Fruit fly (Drosophila melanogaster) whole organism, embryonic: ENCODE data around the gene hmw.
A peak's percentile ranks its signal among the peaks of the same experiment; 100 is the strongest.

Experiments
- Ada2b ChIP-seq: fragments of 200-800 bp; sonication (Bioruptor generic); IDR thresholded peaks from 2 replicates; pipeline ENCODE4 v1.3.6; 2022; ENCODE audit warnings: missing biosample characterization, missing genetic modification characterization
- Atf3 ChIP-seq: fragments of 200-800 bp; sonication (Bioruptor generic); optimal IDR thresholded peaks from 3 replicates; lab custom pipeline; 2016; ENCODE audit warnings: missing biosample characterization, missing genetic modification characterization
- Bgb ChIP-seq: fragments of 200-800 bp; sonication (Bioruptor generic); IDR thresholded peaks from 2 replicates; pipeline ENCODE4 v1.3.6; 2022; ENCODE audit warnings: missing biosample characterization, missing genetic modification characterization; ENCODE audit not compliant: partially characterized antibody
- Bteb2 ChIP-seq: fragments of 200-800 bp; sonication (Bioruptor generic); optimal IDR thresholded peaks from 2 replicates; lab custom pipeline; 2016; ENCODE audit warnings: missing biosample characterization, missing genetic modification characterization
- CG10147 ChIP-seq: fragments of 200-800 bp; sonication (Bioruptor generic); optimal IDR thresholded peaks from 2 replicates; lab custom pipeline; 2019; ENCODE audit warnings: missing biosample characterization, mild to moderate bottlenecking, missing genetic modification characterization, moderate library complexity
- CG11504 ChIP-seq: fragments of 200-800 bp; sonication (Bioruptor generic); optimal IDR thresholded peaks from 3 replicates; lab custom pipeline; 2019; ENCODE audit warnings: missing biosample characterization, mild to moderate bottlenecking, missing genetic modification characterization, moderate library complexity
- CG12299 ChIP-seq: fragments of 200-800 bp; sonication (Bioruptor generic); optimal IDR thresholded peaks from 2 replicates; lab custom pipeline; 2018; ENCODE audit warnings: missing biosample characterization, mild to moderate bottlenecking, missing genetic modification characterization
- CG1233 ChIP-seq: fragments of 200-800 bp; sonication (Bioruptor generic); optimal IDR thresholded peaks from 4 replicates; lab custom pipeline; 2018; ENCODE audit warnings: missing biosample characterization, mild to moderate bottlenecking, missing genetic modification characterization
- CG13287 ChIP-seq: fragments of 200-800 bp; sonication (Bioruptor generic); IDR thresholded peaks from 2 replicates; pipeline ENCODE4 v1.3.6; 2022; ENCODE audit warnings: missing biosample characterization, missing genetic modification characterization; ENCODE audit not compliant: partially characterized antibody
- CG13424 ChIP-seq: fragments of 200-800 bp; sonication (Bioruptor generic); optimal IDR thresholded peaks from 2 replicates; lab custom pipeline; 2019; ENCODE audit warnings: missing biosample characterization, mild to moderate bottlenecking, missing genetic modification characterization, moderate library complexity
- CG16779 ChIP-seq: fragments of 200-800 bp; sonication (Bioruptor generic); IDR thresholded peaks from 2 replicates; pipeline ENCODE4 v1.3.6; 2022; ENCODE audit warnings: missing biosample characterization, missing genetic modification characterization
- CG17328 ChIP-seq: fragments of 200-800 bp; sonication (Bioruptor generic); IDR thresholded peaks from 2 replicates; pipeline ENCODE4 v1.3.6; 2022; ENCODE audit warnings: missing biosample characterization, missing genetic modification characterization
- CG17385 ChIP-seq: fragments of 200-800 bp; sonication (Bioruptor generic); optimal IDR thresholded peaks from 3 replicates; lab custom pipeline; 2018; ENCODE audit warnings: missing biosample characterization, mild to moderate bottlenecking, missing genetic modification characterization
- CG17802 ChIP-seq: fragments of 200-800 bp; sonication (Bioruptor generic); optimal IDR thresholded peaks from 2 replicates; lab custom pipeline; 2018; ENCODE audit warnings: missing biosample characterization, mild to moderate bottlenecking, missing genetic modification characterization, moderate library complexity
- CG1792 ChIP-seq: fragments of 200-800 bp; sonication (Bioruptor generic); optimal IDR thresholded peaks from 2 replicates; lab custom pipeline; 2016; ENCODE audit warnings: missing biosample characterization, missing genetic modification characterization
- CG18262 ChIP-seq: fragments of 200-800 bp; optimal IDR thresholded peaks from 3 replicates; lab custom pipeline; 2019; ENCODE audit warnings: missing biosample characterization, mild to moderate bottlenecking, missing genetic modification characterization, moderate library complexity
- CG30020 ChIP-seq: fragments of 200-800 bp; optimal IDR thresholded peaks from 2 replicates; lab custom pipeline; 2019; ENCODE audit warnings: missing biosample characterization, mild to moderate bottlenecking, missing genetic modification characterization, moderate library complexity
- CG34224 ChIP-seq: fragments of 200-800 bp; sonication (Bioruptor generic); IDR thresholded peaks from 3 replicates; pipeline ENCODE4 v1.3.6; 2022; ENCODE audit warnings: missing biosample characterization, missing genetic modification characterization; ENCODE audit not compliant: partially characterized antibody
- CG3847 ChIP-seq: fragments of 200-800 bp; sonication (Bioruptor generic); IDR thresholded peaks from 2 replicates; pipeline ENCODE4 v1.3.6; 2022; ENCODE audit warnings: missing biosample characterization, missing genetic modification characterization
- CG4424 ChIP-seq: fragments of 200-800 bp; sonication (Bioruptor generic); optimal IDR thresholded peaks from 3 replicates; lab custom pipeline; 2016; ENCODE audit warnings: missing biosample characterization, missing genetic modification characterization
- CG8290 ChIP-seq, 3 experiments: fragments of 200-800 bp; sonication (Bioruptor generic); optimal IDR thresholded peaks; 2 replicates each; lab custom pipeline; 2016 to 2019; ENCODE audit warnings: missing biosample characterization in 3 of 3, missing genetic modification characterization in 3 of 3, mild to moderate bottlenecking in 2 of 3, moderate library complexity in 1 of 3
- CG8478 ChIP-seq: fragments of >200 bp; optimal IDR thresholded peaks from 2 replicates; lab custom pipeline; 2018
- CG9727 ChIP-seq: fragments of 200-800 bp; sonication (Bioruptor generic); optimal IDR thresholded peaks from 3 replicates; lab custom pipeline; 2017; ENCODE audit warnings: missing biosample characterization, mild to moderate bottlenecking, missing genetic modification characterization
- Deaf1 ChIP-seq: fragments of 200-800 bp; optimal IDR thresholded peaks from 3 replicates; lab custom pipeline; 2019; ENCODE audit warnings: missing biosample characterization, mild to moderate bottlenecking, missing genetic modification characterization, moderate library complexity
- Doc3 ChIP-seq: fragments of 200-800 bp; sonication (Bioruptor generic); IDR thresholded peaks from 3 replicates; pipeline ENCODE4 v1.3.6; 2022; ENCODE audit warnings: missing biosample characterization, missing genetic modification characterization; ENCODE audit not compliant: partially characterized antibody
- Hr39 ChIP-seq: fragments of >200 bp; optimal IDR thresholded peaks from 2 replicates; lab custom pipeline; 2017
- Lpt ChIP-seq: fragments of >200 bp; optimal IDR thresholded peaks from 2 replicates; lab custom pipeline; 2018; ENCODE audit warnings: missing biosample characterization, missing genetic modification characterization
- Mad ChIP-seq: fragments of 200-800 bp; sonication (Bioruptor generic); optimal IDR thresholded peaks from 2 replicates; lab custom pipeline; 2016; ENCODE audit warnings: missing biosample characterization, missing genetic modification characterization
- NC2α ChIP-seq: fragments of 200-800 bp; sonication (Bioruptor generic); optimal IDR thresholded peaks from 2 replicates; lab custom pipeline; 2016; ENCODE audit warnings: missing biosample characterization, missing genetic modification characterization
- NK7.1 ChIP-seq: fragments of 200-800 bp; sonication (Bioruptor generic); optimal IDR thresholded peaks from 3 replicates; lab custom pipeline; 2016; ENCODE audit warnings: missing biosample characterization, missing genetic modification characterization
- Neu2 ChIP-seq: fragments of 200-800 bp; sonication (Bioruptor generic); optimal IDR thresholded peaks from 3 replicates; lab custom pipeline; 2016; ENCODE audit warnings: missing biosample characterization, missing genetic modification characterization, borderline replicate concordance
- Nf-YB ChIP-seq: fragments of 200-800 bp; sonication (Bioruptor generic); optimal IDR thresholded peaks from 3 replicates; lab custom pipeline; 2019; ENCODE audit warnings: missing biosample characterization, mild to moderate bottlenecking, missing genetic modification characterization, moderate library complexity
- Ssrp ChIP-seq: fragments of 200-800 bp; sonication (Bioruptor generic); optimal IDR thresholded peaks from 2 replicates; lab custom pipeline; 2018; ENCODE audit warnings: missing biosample characterization, mild to moderate bottlenecking, missing genetic modification characterization, moderate library complexity
- dimm ChIP-seq: fragments of 200-800 bp; sonication (Bioruptor generic); IDR thresholded peaks from 2 replicates; pipeline ENCODE4 v1.3.6; 2022; ENCODE audit warnings: missing biosample characterization, missing genetic modification characterization
- dpn ChIP-seq, 2 experiments: fragments of 200-800 bp; sonication (Bioruptor generic); optimal IDR thresholded peaks; 3 replicates each; lab custom pipeline; 2016; ENCODE audit warnings: missing biosample characterization in 2 of 2, missing genetic modification characterization in 2 of 2
- ems ChIP-seq: fragments of 200-800 bp; sonication (Bioruptor generic); optimal IDR thresholded peaks from 3 replicates; lab custom pipeline; 2016; ENCODE audit warnings: missing biosample characterization, missing genetic modification characterization
- fd102C ChIP-seq: fragments of 200-800 bp; sonication (Bioruptor generic); optimal IDR thresholded peaks from 2 replicates; lab custom pipeline; 2018; ENCODE audit warnings: missing biosample characterization, mild to moderate bottlenecking, missing genetic modification characterization, moderate library complexity
- fd96Cb ChIP-seq: fragments of 200-800 bp; sonication (Bioruptor generic); optimal IDR thresholded peaks from 2 replicates; lab custom pipeline; 2018; ENCODE audit warnings: missing biosample characterization, mild to moderate bottlenecking, missing genetic modification characterization, moderate library complexity
- luna ChIP-seq: fragments of 200-800 bp; sonication (Bioruptor generic); optimal IDR thresholded peaks from 2 replicates; lab custom pipeline; 2016; ENCODE audit warnings: missing biosample characterization, missing genetic modification characterization
- onecut ChIP-seq: fragments of 200-800 bp; sonication (Bioruptor generic); IDR thresholded peaks from 2 replicates; pipeline ENCODE4 v1.3.6; 2022; ENCODE audit warnings: missing biosample characterization, missing genetic modification characterization
- org-1 ChIP-seq: fragments of 200-800 bp; sonication (Bioruptor generic); optimal IDR thresholded peaks from 2 replicates; lab custom pipeline; 2017; ENCODE audit warnings: missing biosample characterization, missing genetic modification characterization
- pnt ChIP-seq: fragments of 200-800 bp; sonication (Bioruptor generic); optimal IDR thresholded peaks from 3 replicates; lab custom pipeline; 2016; ENCODE audit warnings: missing biosample characterization, missing genetic modification characterization
- pros ChIP-seq: fragments of 200-800 bp; sonication (Bioruptor generic); optimal IDR thresholded peaks from 3 replicates; lab custom pipeline; 2019; ENCODE audit warnings: missing biosample characterization, mild to moderate bottlenecking, missing genetic modification characterization, moderate library complexity
- pzg ChIP-seq: fragments of 200-800 bp; sonication (Bioruptor generic); optimal IDR thresholded peaks from 3 replicates; lab custom pipeline; 2018; ENCODE audit warnings: missing biosample characterization, mild to moderate bottlenecking, missing genetic modification characterization, moderate library complexity
- salm ChIP-seq: fragments of 200-800 bp; sonication (Bioruptor generic); optimal IDR thresholded peaks from 2 replicates; lab custom pipeline; 2018; ENCODE audit warnings: missing biosample characterization, mild to moderate bottlenecking, missing genetic modification characterization
- tgo ChIP-seq: fragments of 200-800 bp; sonication (Bioruptor generic); IDR thresholded peaks from 3 replicates; pipeline ENCODE4 v1.3.6; 2022; ENCODE audit warnings: missing biosample characterization, missing genetic modification characterization
- unc-4 ChIP-seq: fragments of 200-800 bp; sonication (Bioruptor generic); IDR thresholded peaks from 2 replicates; pipeline ENCODE4 v1.3.6; 2022; ENCODE audit warnings: missing biosample characterization, missing genetic modification characterization; ENCODE audit not compliant: partially characterized antibody
- vnd ChIP-seq: fragments of 200-800 bp; sonication (Bioruptor generic); IDR thresholded peaks from 3 replicates; pipeline ENCODE4 v1.3.6; 2022; ENCODE audit warnings: missing biosample characterization, missing genetic modification characterization; ENCODE audit not compliant: partially characterized antibody
- zen2 ChIP-seq: fragments of 200-800 bp; sonication (Bioruptor generic); IDR thresholded peaks from 3 replicates; pipeline ENCODE4 v1.3.6; 2022; ENCODE audit warnings: missing biosample characterization, missing genetic modification characterization; ENCODE audit not compliant: partially characterized antibody
- zfh1 ChIP-seq: fragments of 200-800 bp; sonication (Bioruptor generic); IDR thresholded peaks from 3 replicates; pipeline ENCODE4 v1.3.6; 2022; ENCODE audit warnings: missing biosample characterization, missing genetic modification characterization

The hmw gene

dm6 chr3R:18404713-18405112 lies 42.9 kb downstream of the hmw start, which contains the start of gene CG7685 (continued):
- TF ChIP-seq pnt (GFP tag; lab: Kevin White, UChicago) (peak; percentile 20), CG11504 (peak; percentile 70), CG8478 (lab: Kevin White, UChicago) (no peak), CG16779 (GFP tag; lab: Robert Waterston, UW) (no peak), CG30020 (tag; lab: Kevin White, UChicago) (peak; percentile 32), CG3847 (GFP tag; lab: Robert Waterston, UW) (peak; percentile 85), CG34224 (GFP tag; lab: Robert Waterston, UW) (peak; percentile 24; the same call in 1 of the 3 replicates), CG17328 (GFP tag; lab: Robert Waterston, UW) (peak; percentile 52), Doc3 (GFP tag; lab: Robert Waterston, UW) (no peak; the same call in 2 of the 3 replicates), Nf-YB (GFP tag; lab: Kevin White, UChicago) (peak; percentile 28), fd96Cb (tag; lab: Kevin White, UChicago) (peak; percentile 27), Atf3 (GFP tag; lab: Kevin White, UChicago) (peak; percentile 4), vnd (GFP tag; lab: Robert Waterston, UW) (no peak), Mad (GFP tag; lab: Kevin White, UChicago) (peak; percentile 56), CG4424 (GFP tag; lab: Kevin White, UChicago) (peak; percentile 55), luna (no peak), NC2α (GFP tag; lab: Kevin White, UChicago) (no peak), Hr39 (lab: Kevin White, UChicago) (no peak), fd102C (GFP tag; lab: Kevin White, UChicago) (no peak), CG9727 (GFP tag; lab: Kevin White, UChicago) (peak; percentile 40), NK7.1 (peak; percentile 5), zfh1 (GFP tag; lab: Robert Waterston, UW) (peak; percentile 46; the same call in 1 of the 3 replicates), Neu2 (GFP tag; lab: Kevin White, UChicago) (no peak), zen2 (no peak), CG8290 (GFP tag; optimal IDR thresholded peaks at IDR 0.05; lab: Kevin White, UChicago) (peak; percentile 65), CG8290 (tag; optimal IDR thresholded peaks at IDR 0.05; lab: Kevin White, UChicago) (peak in 1 of 2 experiments; percentile 81), Bgb (GFP tag; lab: Robert Waterston, UW) (peak; percentile 35; the same call in 1 of the 2 replicates), CG17385 (GFP tag; lab: Kevin White, UChicago) (peak; percentile 70), onecut (GFP tag; lab: Robert Waterston, UW) (peak; percentile 63), CG12299 (tag; lab: Kevin White, UChicago) (peak; percentile 57), Lpt (no peak), CG10147 (peak; percentile 54), CG18262 (tag; lab: Kevin White, UChicago) (peak; percentile 48), Ssrp (peak; percentile 33), CG13287 (peak; percentile 55), Deaf1 (tag; lab: Kevin White, UChicago) (peak; percentile 32), CG1792 (GFP tag; lab: Kevin White, UChicago) (peak; percentile 20), Ada2b (no peak; the same call in 1 of the 2 replicates), Bteb2 (GFP tag; lab: Kevin White, UChicago) (peak; percentile 66), tgo (GFP tag; lab: Robert Waterston, UW) (peak; percentile 37; the same call in 2 of the 3 replicates), CG1233 (GFP tag; lab: Kevin White, UChicago) (peak; percentile 53), pros (GFP tag; lab: Kevin White, UChicago) (no peak), dimm (no peak), dpn (GFP tag; optimal IDR thresholded peaks at IDR 0.05; lab: Kevin White, UChicago) (peak; percentile 65 to 66), unc-4 (GFP tag; lab: Robert Waterston, UW) (peak; percentile 21; the same call in 1 of the 2 replicates), CG17802 (tag; lab: Kevin White, UChicago) (peak; percentile 18), CG13424 (tag; lab: Kevin White, UChicago) (peak; percentile 66), pzg (peak; percentile 62), org-1 (GFP tag; lab: Kevin White, UChicago) (peak; percentile 56), ems (peak; percentile 66), salm (no peak)
